Worm (Caenorhabditis elegans) whole organism, L1 larva: ENCODE results near the gene F13H10.5.

ENCODE experiments used
- ama-1 ChIP-seq: fragments of 150-350 bp; optimal IDR thresholded peaks from 2 replicates; lab custom pipeline; 2014
- blmp-1 ChIP-seq: fragments of 150-350 bp; optimal IDR thresholded peaks from 2 replicates; lab custom pipeline; 2014; ENCODE audit warnings: missing biosample characterization, missing genetic modification characterization
- ceh-8 ChIP-seq: fragments of 200-800 bp; sonication (Bioruptor generic); optimal IDR thresholded peaks from 2 replicates; lab custom pipeline; 2018; ENCODE audit warnings: mild to moderate bottlenecking, missing genetic modification characterization, moderate library complexity, missing compliant biosample characterization
- dpl-1 ChIP-seq, 3 experiments: fragments of 150-350 bp in 2 of 3; sonication (generic microtip) in 1 of 3; optimal IDR thresholded peaks; 2 replicates each; lab custom pipeline; 2014 to 2017; ENCODE audit warnings: missing biosample characterization in 3 of 3, missing genetic modification characterization in 3 of 3, missing genetic modification reagents in 3 of 3
- egl-13 ChIP-seq: sonication (generic microtip); optimal IDR thresholded peaks from 2 replicates; lab custom pipeline; 2016; ENCODE audit warnings: missing genotype, missing genetic modification reagents, missing genetic modification characterization, missing compliant biosample characterization
- lin-35 ChIP-seq, 2 experiments: fragments of 150-350 bp; optimal IDR thresholded peaks; 2 replicates each; lab custom pipeline; 2014; ENCODE audit warnings: missing biosample characterization in 2 of 2, missing genetic modification characterization in 2 of 2, missing genetic modification reagents in 2 of 2
- lin-39 ChIP-seq: fragments of 150-350 bp; optimal IDR thresholded peaks from 2 replicates; lab custom pipeline; 2014; ENCODE audit warnings: missing biosample characterization, missing genetic modification reagents, missing genetic modification characterization
- lsy-2 ChIP-seq, 2 experiments: fragments of 150-350 bp; optimal IDR thresholded peaks; 2 replicates each; lab custom pipeline; 2014; ENCODE audit warnings: missing biosample characterization in 2 of 2, missing genetic modification characterization in 2 of 2
- mdl-1 ChIP-seq, 2 experiments: fragments of 150-350 bp; optimal IDR thresholded peaks; 2 replicates each; lab custom pipeline; 2014 to 2017; ENCODE audit warnings: missing biosample characterization in 2 of 2, missing genetic modification characterization in 2 of 2, inconsistent platforms in 1 of 2
- mef-2 ChIP-seq: fragments of 150-350 bp; optimal IDR thresholded peaks from 2 replicates; lab custom pipeline; 2014; ENCODE audit warnings: missing biosample characterization, missing genetic modification characterization
- nhr-237 ChIP-seq: fragments of 150-350 bp; optimal IDR thresholded peaks from 2 replicates; lab custom pipeline; 2014; ENCODE audit warnings: missing biosample characterization, missing genetic modification characterization
- snu-23 ChIP-seq: sonication (generic microtip); optimal IDR thresholded peaks from 2 replicates; lab custom pipeline; 2016; ENCODE audit warnings: missing genetic modification characterization, missing compliant biosample characterization
- unc-62 ChIP-seq: fragments of 150-350 bp; optimal IDR thresholded peaks from 2 replicates; lab custom pipeline; 2014; ENCODE audit warnings: missing biosample characterization, missing genetic modification reagents, missing genetic modification characterization
- zag-1 ChIP-seq: fragments of 150-350 bp; optimal IDR thresholded peaks from 2 replicates; lab custom pipeline; 2014; ENCODE audit warnings: missing biosample characterization, missing genetic modification characterization

DNA sequence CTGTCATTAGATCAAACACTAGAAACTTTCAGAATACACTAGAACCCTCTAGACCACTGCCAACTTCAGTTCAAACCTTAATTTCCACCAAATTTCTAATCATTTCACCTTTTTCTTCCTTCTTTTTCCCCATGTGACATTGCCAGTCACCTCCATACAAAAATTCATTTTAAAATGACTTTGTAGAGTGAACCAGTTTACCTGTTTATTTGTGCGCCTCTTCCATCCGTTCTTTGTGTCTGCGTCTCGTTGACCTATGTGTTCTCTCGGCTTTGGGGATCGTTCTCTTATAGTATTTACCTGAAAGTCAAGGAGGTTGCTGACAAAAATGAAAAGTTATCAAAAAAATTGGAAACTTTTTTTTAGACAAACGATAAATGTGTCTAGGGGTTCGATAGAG is 10.2 kb upstream of the F13H10.5 start:
- TF ChIP-seq dpl-1 (GFP tag; optimal IDR thresholded peaks at IDR 0.05; lab: Kevin White, UChicago) = no peak
- no peak for TF ChIP-seq mef-2 (tag; lab: Kevin White, UChicago)
- TF ChIP-seq egl-13 = no peak
- TF ChIP-seq lin-39 = no peak
- TF ChIP-seq unc-62 (GFP tag; lab: Kevin White, UChicago) = no peak
- no peak for TF ChIP-seq nhr-237 (tag; lab: Kevin White, UChicago)
- peak; percentile 20 for TF ChIP-seq blmp-1 (tag; lab: Kevin White, UChicago)
- TF ChIP-seq snu-23 (GFP tag; lab: Kevin White, UChicago) = no peak
- no peak for TF ChIP-seq zag-1
- TF ChIP-seq mdl-1 (tag; optimal IDR thresholded peaks at IDR 0.05; lab: Kevin White, UChicago) = no peak
- no peak for TF ChIP-seq lsy-2 (tag; optimal IDR thresholded peaks at IDR 0.05; lab: Kevin White, UChicago)
- TF ChIP-seq ceh-8 (GFP tag; lab: Kevin White, UChicago) = no peak
- TF ChIP-seq ama-1 (lab: Kevin White, UChicago) = no peak
- peak in 1 of 2 experiments; percentile 49 for TF ChIP-seq lin-35 (GFP tag; optimal IDR thresholded peaks at IDR 0.05; lab: Kevin White, UChicago)
